Fruit fly (Drosophila melanogaster) whole organism, adult: Measurements from ENCODE around the gene Hsdl2.

Experiments used
- CG12768 ChIP-seq: fragments of 200-800 bp; sonication (Bioruptor generic); optimal IDR thresholded peaks from 2 replicates; lab custom pipeline; 2017; ENCODE audit warnings: missing biosample characterization, missing genetic modification characterization, mild to moderate bottlenecking, moderate library complexity, missing genetic modification reagents
- CG14711 ChIP-seq: fragments of 200-800 bp; sonication (Bioruptor generic); optimal IDR thresholded peaks from 2 replicates; lab custom pipeline; 2018; ENCODE audit warnings: missing biosample characterization, mild to moderate bottlenecking, missing genetic modification characterization, moderate library complexity
- Hr96 ChIP-seq: fragments of 200-800 bp; sonication (Bioruptor generic); optimal IDR thresholded peaks from 2 replicates; lab custom pipeline; 2016; ENCODE audit warnings: missing biosample characterization, missing genetic modification characterization
- kay ChIP-seq: fragments of 200-800 bp; sonication (Bioruptor generic); peaks from one replicate; lab custom pipeline; 2016; ENCODE audit warnings: missing biosample characterization, missing genetic modification characterization, borderline replicate concordance
- toe ChIP-seq: fragments of 200-800 bp; sonication (Bioruptor generic); optimal IDR thresholded peaks from 2 replicates; lab custom pipeline; 2016; ENCODE audit warnings: missing biosample characterization, missing genetic modification characterization

- no peak for TF ChIP-seq kay (GFP tag; lab: Kevin White, UChicago)
- TF ChIP-seq Hr96 (GFP tag; lab: Kevin White, UChicago), result no peak
- TF ChIP-seq CG12768, result no peak
- TF ChIP-seq toe (GFP tag; lab: Kevin White, UChicago), result no peak
- TF ChIP-seq CG14711 (tag; lab: Kevin White, UChicago), result no peak
Observed at dm6 chr3R:27679019-27679418, 1.7 kb downstream of the Hsdl2 start, which contains the start of gene CG12883.
